Worm (Caenorhabditis elegans) whole organism, L1 larva: ENCODE data around the gene fzy-1.

ENCODE experiments used
- C34B4.2 ChIP-seq: sonication (generic microtip); optimal IDR thresholded peaks from 2 replicates; lab custom pipeline; 2017; ENCODE audit warnings: mild to moderate bottlenecking, missing genetic modification characterization, missing compliant biosample characterization
- alr-1 ChIP-seq: fragments of 200-800 bp; sonication (Bioruptor generic); optimal IDR thresholded peaks from 2 replicates; lab custom pipeline; 2018; ENCODE audit warnings: borderline replicate concordance, mild to moderate bottlenecking, missing genetic modification characterization, missing compliant biosample characterization
- ama-1 ChIP-seq: fragments of 150-350 bp; optimal IDR thresholded peaks from 2 replicates; lab custom pipeline; 2014
- blmp-1 ChIP-seq: fragments of 150-350 bp; optimal IDR thresholded peaks from 2 replicates; lab custom pipeline; 2014; ENCODE audit warnings: missing biosample characterization, missing genetic modification characterization
- ceh-90 ChIP-seq: sonication (generic microtip); optimal IDR thresholded peaks from 2 replicates; lab custom pipeline; 2016; ENCODE audit warnings: missing genetic modification characterization, missing compliant biosample characterization
- dsc-1 ChIP-seq: sonication (generic microtip); optimal IDR thresholded peaks from 2 replicates; lab custom pipeline; 2016; ENCODE audit warnings: mild to moderate bottlenecking, missing genetic modification characterization, missing compliant biosample characterization
- egl-13 ChIP-seq: sonication (generic microtip); optimal IDR thresholded peaks from 2 replicates; lab custom pipeline; 2016; ENCODE audit warnings: missing genotype, missing genetic modification reagents, missing genetic modification characterization, missing compliant biosample characterization
- egl-27 ChIP-seq, 2 experiments: fragments of 150-350 bp in 1 of 2; sonication (generic microtip); optimal IDR thresholded peaks; 3 replicates each; lab custom pipeline; 2017 to 2018; ENCODE audit warnings: missing biosample characterization in 2 of 2, missing genetic modification characterization in 2 of 2, missing genetic modification reagents in 2 of 2
- elt-2 ChIP-seq: sonication (generic microtip); optimal IDR thresholded peaks from 2 replicates; lab custom pipeline; 2016; ENCODE audit warnings: missing genetic modification characterization, mild to moderate bottlenecking, inconsistent platforms, missing compliant biosample characterization, missing genetic modification reagents
- elt-3 ChIP-seq, 6 experiments: fragments of 150-350 bp in 1 of 6; sonication (generic microtip); optimal IDR thresholded peaks; 2 replicates each; lab custom pipeline; 2017 to 2018; ENCODE audit warnings: missing biosample characterization in 6 of 6, missing genetic modification characterization in 6 of 6, inconsistent platforms in 1 of 6
- fkh-10 ChIP-seq: sonication (generic microtip); optimal IDR thresholded peaks from 2 replicates; lab custom pipeline; 2017; ENCODE audit warnings: missing biosample characterization, missing genetic modification reagents, missing genetic modification characterization
- fkh-8 ChIP-seq: sonication (generic microtip); optimal IDR thresholded peaks from 2 replicates; lab custom pipeline; 2016; ENCODE audit warnings: mild to moderate bottlenecking, missing genetic modification characterization, missing compliant biosample characterization
- grh-1 ChIP-seq: fragments of 200-800 bp; sonication (Bioruptor generic); IDR thresholded peaks from 2 replicates; pipeline ENCODE4 v1.3.6; 2022; ENCODE audit warnings: missing genetic modification reagents, missing genetic modification characterization, missing compliant biosample characterization
- hlh-17 ChIP-seq: fragments of 200-800 bp; sonication (Bioruptor generic); optimal IDR thresholded peaks from 2 replicates; lab custom pipeline; 2018; ENCODE audit warnings: missing genetic modification characterization, mild to moderate bottlenecking, missing compliant biosample characterization, moderate library complexity, borderline replicate concordance
- hpl-2 ChIP-seq: fragments of 150-350 bp; optimal IDR thresholded peaks from 2 replicates; lab custom pipeline; 2014; ENCODE audit warnings: missing biosample characterization, missing genetic modification reagents, missing genetic modification characterization
- irx-1 ChIP-seq: sonication (generic microtip); optimal IDR thresholded peaks from 2 replicates; lab custom pipeline; 2016; ENCODE audit warnings: missing genetic modification characterization, missing compliant biosample characterization
- isw-1 ChIP-seq: fragments of 200-800 bp; sonication (Bioruptor generic); IDR thresholded peaks from 2 replicates; pipeline ENCODE4 v1.3.6; 2022; ENCODE audit warnings: missing genetic modification characterization, missing compliant biosample characterization
- jun-1 ChIP-seq: fragments of 150-350 bp; optimal IDR thresholded peaks from 2 replicates; lab custom pipeline; 2014; ENCODE audit warnings: missing biosample characterization, missing genetic modification reagents, missing genetic modification characterization
- lin-14 ChIP-seq: fragments of 200-800 bp; sonication (Bioruptor generic); optimal IDR thresholded peaks from 2 replicates; lab custom pipeline; 2018; ENCODE audit warnings: mild to moderate bottlenecking, missing genetic modification characterization, moderate library complexity, missing compliant biosample characterization
- lin-35 ChIP-seq, 2 experiments: fragments of 150-350 bp; optimal IDR thresholded peaks; 2 replicates each; lab custom pipeline; 2014; ENCODE audit warnings: missing biosample characterization in 2 of 2, missing genetic modification characterization in 2 of 2, missing genetic modification reagents in 2 of 2
- lir-3 ChIP-seq: sonication (generic microtip); optimal IDR thresholded peaks from 2 replicates; lab custom pipeline; 2016; ENCODE audit warnings: mild to moderate bottlenecking, missing genetic modification characterization, moderate library complexity, missing compliant biosample characterization; ENCODE audit not compliant: poor library complexity
- lsy-2 ChIP-seq, 2 experiments: fragments of 150-350 bp; optimal IDR thresholded peaks; 2 replicates each; lab custom pipeline; 2014; ENCODE audit warnings: missing biosample characterization in 2 of 2, missing genetic modification characterization in 2 of 2
- mdl-1 ChIP-seq, 2 experiments: fragments of 150-350 bp; optimal IDR thresholded peaks; 2 replicates each; lab custom pipeline; 2014 to 2017; ENCODE audit warnings: missing biosample characterization in 2 of 2, missing genetic modification characterization in 2 of 2, inconsistent platforms in 1 of 2
- mef-2 ChIP-seq: fragments of 150-350 bp; optimal IDR thresholded peaks from 2 replicates; lab custom pipeline; 2014; ENCODE audit warnings: missing biosample characterization, missing genetic modification characterization
- nhr-19 ChIP-seq: fragments of 200-800 bp; sonication (Bioruptor generic); conservative IDR thresholded peaks from 2 replicates; pipeline ENCODE4 v1.3.6; 2022; ENCODE audit warnings: missing genetic modification characterization, missing compliant biosample characterization
- nhr-20 ChIP-seq: sonication (generic microtip); optimal IDR thresholded peaks from 2 replicates; lab custom pipeline; 2016; ENCODE audit warnings: mild to moderate bottlenecking, missing genetic modification characterization, missing compliant biosample characterization
- nhr-28 ChIP-seq: fragments of 150-350 bp; optimal IDR thresholded peaks from 2 replicates; lab custom pipeline; 2014; ENCODE audit warnings: missing biosample characterization, missing genetic modification characterization
- nhr-47 ChIP-seq: sonication (generic microtip); optimal IDR thresholded peaks from 2 replicates; lab custom pipeline; 2016; ENCODE audit warnings: mild to moderate bottlenecking, missing genetic modification characterization, moderate library complexity, missing compliant biosample characterization
- nhr-85 ChIP-seq: sonication (generic microtip); peaks from one replicate; lab custom pipeline; 2016; ENCODE audit warnings: missing genetic modification characterization, inconsistent platforms, missing compliant biosample characterization
- pag-3 ChIP-seq: sonication (generic microtip); optimal IDR thresholded peaks from 2 replicates; lab custom pipeline; 2017; ENCODE audit warnings: missing genetic modification characterization, mild to moderate bottlenecking, missing compliant biosample characterization, antibody characterized with exemption, borderline replicate concordance; ENCODE audit not compliant: insufficient read depth
- pqm-1 ChIP-seq: sonication (generic microtip); optimal IDR thresholded peaks from 3 replicates; lab custom pipeline; 2017; ENCODE audit warnings: missing biosample characterization, missing genetic modification characterization
- sox-4 ChIP-seq: sonication (generic microtip); optimal IDR thresholded peaks from 2 replicates; lab custom pipeline; 2016; ENCODE audit warnings: missing genetic modification characterization, missing compliant biosample characterization
- sptf-1 ChIP-seq: fragments of 150-350 bp; optimal IDR thresholded peaks from 2 replicates; lab custom pipeline; 2014; ENCODE audit warnings: missing biosample characterization, missing genetic modification characterization
- sup-37 ChIP-seq: fragments of 200-800 bp; sonication (Bioruptor generic); optimal IDR thresholded peaks from 2 replicates; lab custom pipeline; 2018; ENCODE audit warnings: mild to moderate bottlenecking, missing genetic modification characterization, missing compliant biosample characterization
- swsn-7 ChIP-seq: sonication (generic microtip); optimal IDR thresholded peaks from 2 replicates; lab custom pipeline; 2016; ENCODE audit warnings: missing genetic modification characterization, missing compliant biosample characterization
- unc-30 ChIP-seq: sonication (generic microtip); optimal IDR thresholded peaks from 2 replicates; lab custom pipeline; 2017; ENCODE audit warnings: missing biosample characterization, missing genetic modification characterization
- unc-86 ChIP-seq: sonication (generic microtip); optimal IDR thresholded peaks from 2 replicates; lab custom pipeline; 2016; ENCODE audit warnings: missing genetic modification characterization, missing compliant biosample characterization
- unc-98 ChIP-seq: fragments of 200-800 bp; sonication (Bioruptor generic); IDR thresholded peaks from 2 replicates; pipeline ENCODE4 v1.3.6; 2022; ENCODE audit warnings: missing genetic modification characterization, missing compliant biosample characterization
- vab-15 ChIP-seq: sonication (generic microtip); optimal IDR thresholded peaks from 2 replicates; lab custom pipeline; 2017; ENCODE audit warnings: missing genotype, mild to moderate bottlenecking, missing genetic modification characterization, missing compliant biosample characterization
- xbp-1 ChIP-seq: sonication (generic microtip); optimal IDR thresholded peaks from 2 replicates; lab custom pipeline; 2016; ENCODE audit warnings: missing genetic modification characterization, missing compliant biosample characterization
- zip-4 ChIP-seq: fragments of 200-800 bp; sonication (Bioruptor generic); optimal IDR thresholded peaks from 2 replicates; lab custom pipeline; 2018; ENCODE audit warnings: mild to moderate bottlenecking, missing genetic modification characterization, moderate library complexity, missing compliant biosample characterization

The fzy-1 gene

DNA sequence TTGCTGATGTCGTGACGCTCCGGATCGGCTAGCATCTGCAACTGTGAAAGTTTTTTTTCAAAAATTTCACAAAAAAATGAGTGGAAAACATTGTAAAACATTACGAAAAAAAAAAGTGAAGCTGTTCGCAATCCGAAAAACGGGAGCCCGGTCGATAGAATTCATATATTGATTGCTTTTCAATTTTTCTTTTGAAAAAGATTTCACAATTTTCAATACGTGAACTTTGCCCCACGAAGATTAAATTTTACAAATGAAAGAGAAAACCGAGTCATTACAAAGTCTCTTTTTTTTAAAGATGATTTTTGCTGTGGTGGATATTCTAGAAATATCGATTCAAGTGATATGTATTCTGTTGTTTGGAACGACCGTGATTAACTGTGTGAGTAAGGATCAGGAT lies 6.2 kb upstream of the fzy-1 start, which contains the start of gene F12A10.6:
Gene F12A10.6, minus strand, starts transcription at position 101 of the 400 bp plus-strand sequence.
- TF ChIP-seq mdl-1 (tag; optimal IDR thresholded peaks at IDR 0.05; lab: Kevin White, UChicago), result no peak

DNA sequence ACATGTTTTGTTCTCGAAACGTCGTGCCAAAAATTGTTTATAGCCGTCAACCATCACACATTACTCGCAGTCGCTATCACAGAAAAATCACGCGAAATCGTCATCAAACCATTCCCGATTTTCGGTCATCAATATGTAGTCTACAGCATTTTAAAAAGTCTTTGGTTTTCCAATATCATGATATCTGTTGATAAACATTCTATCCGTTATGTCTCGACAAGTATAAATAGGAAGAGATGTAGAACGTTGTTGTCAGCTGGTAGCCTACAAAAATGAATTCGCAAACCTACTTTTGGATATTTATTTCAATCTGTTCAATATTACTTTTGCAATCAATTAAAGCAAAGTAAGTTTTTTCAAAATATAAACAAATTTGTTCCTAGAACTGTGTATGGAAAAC lies 4.2 kb upstream of the fzy-1 start, which contains the start of gene F12A10.1:
Gene F12A10.1, plus strand, starts transcription at position 166 of the 400 bp plus-strand sequence.
- TF ChIP-seq hpl-2 (GFP tag; lab: Kevin White, UChicago), result no peak
- peak; percentile 52 for TF ChIP-seq nhr-20 (tag; lab: Kevin White, UChicago)
- no peak for TF ChIP-seq lin-35 (GFP tag; optimal IDR thresholded peaks at IDR 0.05; lab: Kevin White, UChicago)
- TF ChIP-seq sptf-1, result no peak
- no peak for TF ChIP-seq dsc-1 (tag; lab: Kevin White, UChicago)
- TF ChIP-seq lin-14 (GFP tag; lab: Kevin White, UChicago), result peak; percentile 43
- no peak for TF ChIP-seq irx-1
- TF ChIP-seq xbp-1 (tag; lab: Kevin White, UChicago), result no peak
- peak in 2 of 6 experiments; percentile 1 to 62 for TF ChIP-seq elt-3 (tag; optimal IDR thresholded peaks at IDR 0.05; lab: Kevin White, UChicago)
- no peak for TF ChIP-seq mef-2 (tag; lab: Kevin White, UChicago)
- peak; percentile 6 for TF ChIP-seq blmp-1 (tag; lab: Kevin White, UChicago)
- peak; percentile 60 for TF ChIP-seq nhr-85 (tag; lab: Kevin White, UChicago)

DNA sequence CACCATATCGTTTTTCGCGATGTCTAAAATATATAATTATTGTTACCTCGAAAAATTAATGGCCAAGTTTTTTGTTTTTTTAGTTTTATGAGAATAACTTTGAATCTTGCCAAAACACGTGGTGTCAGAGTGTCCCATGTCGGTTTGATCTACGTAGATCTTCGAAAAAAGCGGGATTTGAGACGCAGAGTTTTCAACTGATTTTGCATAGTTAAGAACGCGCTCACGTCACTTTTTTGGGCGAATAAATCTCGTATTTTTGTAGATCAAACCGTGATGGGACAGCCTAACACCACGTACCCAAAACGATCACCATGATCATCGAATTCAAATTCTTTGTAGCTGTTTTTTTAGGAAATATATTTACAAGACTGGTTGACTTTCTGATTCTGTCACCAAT lies 3.0 kb upstream of the fzy-1 start:
- TF ChIP-seq unc-86 (tag; lab: Kevin White, UChicago) (no peak), nhr-85 (tag; lab: Kevin White, UChicago) (peak; percentile 26), grh-1 (GFP tag; lab: Robert Waterston, UW) (no peak)
- TF ChIP-seq, all 84 proteins: peak for 1

DNA sequence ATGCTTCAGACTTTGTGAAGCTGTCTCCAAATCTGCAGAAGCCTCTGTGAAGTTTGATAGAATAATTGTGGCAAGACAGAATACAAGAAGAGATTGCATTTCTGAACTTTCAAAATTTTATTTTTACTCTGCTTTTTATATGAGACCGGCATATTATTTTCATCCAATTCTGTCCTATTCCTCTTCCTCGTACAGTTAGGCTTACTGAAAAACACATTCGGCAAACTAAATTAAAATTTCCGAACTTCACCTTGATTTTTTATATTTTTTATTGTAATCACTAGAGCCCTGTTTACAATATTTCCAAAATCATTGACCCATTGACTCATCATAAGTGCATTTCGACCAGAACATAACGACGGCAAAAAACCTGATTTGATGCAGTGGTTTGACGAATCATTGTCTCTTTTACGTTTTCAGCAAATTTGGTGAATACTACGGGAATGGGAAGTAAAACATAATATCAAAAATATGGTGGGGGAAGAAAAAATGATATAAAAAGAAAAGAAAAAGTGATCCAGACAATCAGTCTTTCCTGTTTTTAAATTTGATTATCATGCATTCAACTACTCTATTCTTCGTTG lies 2.3 kb upstream of the fzy-1 start, which contains the start of the genes suex-1 and F12A10.9:
Gene suex-1, minus strand, starts transcription at position 101 of the 584 bp plus-strand sequence.
Gene F12A10.9, plus strand, starts transcription at position 534 of the 584 bp plus-strand sequence.
- TF ChIP-seq egl-13 (tag; lab: Kevin White, UChicago) (no peak), vab-15 (tag; lab: Kevin White, UChicago) (no peak), ceh-90 (tag; lab: Kevin White, UChicago) (no peak), nhr-20 (tag; lab: Kevin White, UChicago) (no peak), unc-30 (no peak), jun-1 (tag; lab: Kevin White, UChicago) (no peak), alr-1 (tag; lab: Kevin White, UChicago) (no peak), isw-1 (no peak), dsc-1 (tag; lab: Kevin White, UChicago) (no peak), pqm-1 (tag; lab: Kevin White, UChicago) (no peak), hpl-2 (GFP tag; lab: Kevin White, UChicago) (no peak), zip-4 (GFP tag; lab: Kevin White, UChicago) (no peak), hlh-17 (GFP tag; lab: Kevin White, UChicago) (no peak)

DNA sequence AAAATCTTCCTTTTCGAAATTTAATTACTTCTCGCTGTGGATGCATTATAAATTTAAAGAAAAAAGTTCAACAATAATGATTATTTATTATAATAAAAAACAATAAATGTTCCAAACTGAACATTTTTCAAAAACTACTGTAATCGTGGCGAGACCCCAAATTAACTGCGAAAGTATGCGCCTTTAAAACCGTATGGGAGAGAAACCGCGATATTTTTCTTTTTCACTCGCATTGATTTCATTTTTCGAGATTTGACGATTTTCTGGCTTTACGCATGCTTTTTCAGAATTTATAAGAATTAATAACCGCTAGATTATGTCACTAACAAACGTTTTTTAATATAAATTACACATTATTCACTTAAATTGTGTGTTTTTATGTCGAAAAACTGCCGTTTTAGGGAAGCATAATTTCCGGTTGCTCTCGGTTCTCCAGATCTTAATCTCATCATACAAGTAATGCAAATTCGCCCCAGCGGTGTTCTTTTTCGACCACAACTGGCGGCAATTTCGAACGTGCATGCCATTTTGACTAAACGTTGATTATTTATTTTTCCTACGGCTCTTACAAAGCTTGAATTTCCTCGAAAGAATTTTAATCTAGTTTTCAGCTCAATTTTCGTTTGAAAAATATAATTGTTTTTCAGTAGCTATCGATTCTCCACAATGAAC lies 552 bp downstream of the fzy-1 start, which contains the start of gene F12A10.8:
Gene F12A10.8, minus strand, starts transcription at position 79 of the 672 bp plus-strand sequence.
- TF ChIP-seq lsy-2 (tag; optimal IDR thresholded peaks at IDR 0.05; lab: Kevin White, UChicago), result peak in 1 of 2 experiments; percentile 68
- no peak for TF ChIP-seq lir-3 (tag; lab: Kevin White, UChicago)
- no peak for TF ChIP-seq ama-1
- no peak for TF ChIP-seq elt-3 (tag; optimal IDR thresholded peaks at IDR 0.05; lab: Kevin White, UChicago)
- no peak for TF ChIP-seq jun-1 (tag; lab: Kevin White, UChicago)
- no peak for TF ChIP-seq mef-2 (tag; lab: Kevin White, UChicago)
- no peak for TF ChIP-seq pqm-1 (tag; lab: Kevin White, UChicago)
- TF ChIP-seq grh-1 (GFP tag; lab: Robert Waterston, UW), result no peak
- TF ChIP-seq swsn-7, result no peak
- no peak for TF ChIP-seq unc-98 (GFP tag; lab: Robert Waterston, UW)
- no peak for TF ChIP-seq sup-37 (GFP tag; lab: Kevin White, UChicago)
- no peak for TF ChIP-seq nhr-47
- TF ChIP-seq C34B4.2 (tag; lab: Kevin White, UChicago), result no peak
- no peak for TF ChIP-seq nhr-19
- TF ChIP-seq sox-4 (tag; lab: Kevin White, UChicago), result no peak
- TF ChIP-seq nhr-28 (tag; lab: Kevin White, UChicago), result no peak
- TF ChIP-seq elt-2, result no peak
- no peak for TF ChIP-seq egl-27 (tag; optimal IDR thresholded peaks at IDR 0.05; lab: Kevin White, UChicago)
- no peak for TF ChIP-seq fkh-8
- no peak for TF ChIP-seq pag-3 (tag; lab: Kevin White, UChicago)
- no peak for TF ChIP-seq fkh-10
